Fruit fly (Drosophila melanogaster) whole organism, wandering third instar larva: ENCODE results near the gene Ilk.

Experiments used
- Abd-B ChIP-seq: fragments of >200 bp; optimal IDR thresholded peaks from 2 replicates; lab custom pipeline; 2017; ENCODE audit warnings: missing biosample characterization, missing genetic modification characterization
- CG9705 ChIP-seq: fragments of 200-800 bp; sonication (Bioruptor generic); optimal IDR thresholded peaks from 2 replicates; lab custom pipeline; 2018; ENCODE audit warnings: missing biosample characterization, mild to moderate bottlenecking, missing genetic modification characterization
- Dfd ChIP-seq: fragments of >200 bp; optimal IDR thresholded peaks from 2 replicates; lab custom pipeline; 2017; ENCODE audit warnings: missing biosample characterization, missing genetic modification characterization
- Dif ChIP-seq: fragments of 200-275, 200-300 bp; sonication (Bioruptor generic); optimal IDR thresholded peaks from 2 replicates; lab custom pipeline; 2018; ENCODE audit warnings: missing biosample characterization, missing genetic modification characterization; ENCODE audit not compliant: partially characterized antibody
- HLH106 ChIP-seq: fragments of 200-800 bp; optimal IDR thresholded peaks from 3 replicates; lab custom pipeline; 2019; ENCODE audit warnings: missing biosample characterization, mild to moderate bottlenecking, missing genetic modification characterization, moderate library complexity
- Hr78 ChIP-seq: fragments of >200 bp; optimal IDR thresholded peaks from 2 replicates; lab custom pipeline; 2017; ENCODE audit warnings: missing biosample characterization, missing genetic modification characterization
- Jra ChIP-seq: sonication (Bioruptor generic); optimal IDR thresholded peaks from 2 replicates; lab custom pipeline; 2016; ENCODE audit warnings: missing biosample characterization, missing genetic modification characterization
- N ChIP-seq: fragments of >200 bp; optimal IDR thresholded peaks from 2 replicates; lab custom pipeline; 2018; ENCODE audit warnings: missing biosample characterization, missing external identifiers, missing genetic modification characterization
- Rel ChIP-seq, 2 experiments: fragments of 200-800 bp; sonication (Bioruptor generic) in 1 of 2; optimal IDR thresholded peaks; 2 replicates in 1 of 2; 3 replicates in 1 of 2; lab custom pipeline; 2016 to 2019; ENCODE audit warnings: mild to moderate bottlenecking in 2 of 2, missing biosample characterization in 2 of 2, missing genetic modification characterization in 2 of 2, moderate library complexity in 1 of 2
- Sp1 ChIP-seq: fragments of 200-800 bp; sonication (Bioruptor generic); optimal IDR thresholded peaks from 3 replicates; lab custom pipeline; 2019; ENCODE audit warnings: missing biosample characterization, mild to moderate bottlenecking, missing genetic modification characterization, moderate library complexity
- br ChIP-seq: fragments of 200-800 bp; sonication (Bioruptor generic); optimal IDR thresholded peaks from 2 replicates; lab custom pipeline; 2016; ENCODE audit warnings: missing biosample characterization, missing genetic modification characterization
- brk ChIP-seq: fragments of 200-800 bp; sonication (Bioruptor generic); optimal IDR thresholded peaks from 2 replicates; lab custom pipeline; 2016; ENCODE audit warnings: missing biosample characterization, mild to moderate bottlenecking, missing genetic modification characterization
- dl ChIP-seq, 2 experiments: fragments of 175-275, 200-275 bp in 1 of 2; fragments of 200-275 bp in 1 of 2; sonication (Bioruptor generic); optimal IDR thresholded peaks; lab custom pipeline; 2018; ENCODE audit warnings: mild to moderate bottlenecking in 2 of 2, missing biosample characterization in 2 of 2, missing genetic modification characterization in 2 of 2, moderate library complexity in 2 of 2; ENCODE audit not compliant: partially characterized antibody in 2 of 2, insufficient read depth in 1 of 2
- dmrt93B ChIP-seq: fragments of 200-800 bp; sonication (Bioruptor generic); optimal IDR thresholded peaks from 2 replicates; lab custom pipeline; 2018; ENCODE audit warnings: missing biosample characterization, mild to moderate bottlenecking, missing genetic modification characterization
- foxo ChIP-seq, 2 experiments: fragments of 200-800 bp; sonication (Bioruptor generic); optimal IDR thresholded peaks; 2 replicates in 1 of 2; 3 replicates in 1 of 2; lab custom pipeline; 2016 to 2017; ENCODE audit warnings: missing biosample characterization in 2 of 2, missing genetic modification characterization in 2 of 2
- fru ChIP-seq: fragments of 200-800 bp; sonication (Bioruptor generic); optimal IDR thresholded peaks from 3 replicates; lab custom pipeline; 2016; ENCODE audit warnings: missing biosample characterization, mild to moderate bottlenecking, missing genetic modification characterization
- h ChIP-seq: fragments of 200-800 bp; sonication (Bioruptor generic); optimal IDR thresholded peaks from 3 replicates; lab custom pipeline; 2016; ENCODE audit warnings: missing biosample characterization, mild to moderate bottlenecking, missing genetic modification characterization
- pan ChIP-seq: fragments of >200 bp; optimal IDR thresholded peaks from 2 replicates; lab custom pipeline; 2017
- psq ChIP-seq: fragments of 200-800 bp; sonication (Bioruptor generic); optimal IDR thresholded peaks from 3 replicates; lab custom pipeline; 2017; ENCODE audit warnings: missing biosample characterization, mild to moderate bottlenecking, missing genetic modification characterization, moderate library complexity
- rgr ChIP-seq: fragments of 200-800 bp; sonication (Bioruptor generic); optimal IDR thresholded peaks from 3 replicates; lab custom pipeline; 2016; ENCODE audit warnings: missing biosample characterization, mild to moderate bottlenecking, missing genetic modification characterization
- sage ChIP-seq: fragments of 200-800 bp; sonication (Bioruptor generic); optimal IDR thresholded peaks from 2 replicates; lab custom pipeline; 2016; ENCODE audit warnings: missing biosample characterization, mild to moderate bottlenecking, missing genetic modification characterization
- sv ChIP-seq: fragments of 200-800 bp; sonication (Bioruptor generic); optimal IDR thresholded peaks from 3 replicates; lab custom pipeline; 2016; ENCODE audit warnings: missing biosample characterization, missing genetic modification characterization
- tai ChIP-seq: sonication (Bioruptor generic); optimal IDR thresholded peaks from 2 replicates; lab custom pipeline; 2016; ENCODE audit warnings: missing biosample characterization, missing genetic modification characterization
- usp ChIP-seq: fragments of >200 bp; optimal IDR thresholded peaks from 2 replicates; lab custom pipeline; 2017; ENCODE audit warnings: missing biosample characterization, missing genetic modification characterization
- woc ChIP-seq: sonication (Bioruptor generic); optimal IDR thresholded peaks from 2 replicates; lab custom pipeline; 2016; ENCODE audit warnings: missing biosample characterization, mild to moderate bottlenecking, missing genetic modification characterization

Ilk gene

dm6 chr3L:21200587-21200986, 16.1 kb upstream of the Ilk start:
- TF ChIP-seq br (GFP tag; lab: Kevin White, UChicago) (no peak), Dif (peak; percentile 13)

- TF ChIP-seq HLH106 (no peak), Dfd (GFP tag; lab: Kevin White, UChicago) (no peak), pan (no peak), sv (GFP tag; lab: Kevin White, UChicago) (no peak), rgr (GFP tag; lab: Kevin White, UChicago) (no peak), Hr78 (GFP tag; lab: Kevin White, UChicago) (no peak), foxo (GFP tag; optimal IDR thresholded peaks at IDR 0.05; lab: Kevin White, UChicago) (no peak), brk (GFP tag; lab: Kevin White, UChicago) (no peak), Abd-B (no peak), sage (GFP tag; lab: Kevin White, UChicago) (no peak), psq (GFP tag; lab: Kevin White, UChicago) (no peak), dmrt93B (no peak)
Observed at dm6 chr3L:21201246-21201896, 15.3 kb upstream of the Ilk start.

dm6 chr3L:21202029-21202776, 14.5 kb upstream of the Ilk start:
- TF ChIP-seq Sp1 (GFP tag; lab: Kevin White, UChicago) = no peak
- no peak for TF ChIP-seq dmrt93B
- TF ChIP-seq usp (GFP tag; lab: Kevin White, UChicago) = no peak
- TF ChIP-seq CG9705 (GFP tag; lab: Kevin White, UChicago) = no peak
- no peak for TF ChIP-seq fru
- TF ChIP-seq Jra = no peak
- TF ChIP-seq woc (GFP tag; lab: Kevin White, UChicago) = no peak
- no peak for TF ChIP-seq N

- TF ChIP-seq sv (GFP tag; lab: Kevin White, UChicago) (no peak), Dfd (GFP tag; lab: Kevin White, UChicago) (no peak), rgr (GFP tag; lab: Kevin White, UChicago) (no peak), tai (no peak), dl (GFP tag; optimal IDR thresholded peaks at IDR 0.05; lab: Kevin White, UChicago; ENCODE audit: insufficient read depth in 1 of 2, partially characterized antibody in 2 of 2) (peak in 1 of 2 experiments; percentile 30), psq (GFP tag; lab: Kevin White, UChicago) (peak; percentile 37), fru (no peak), woc (GFP tag; lab: Kevin White, UChicago) (no peak), CG9705 (GFP tag; lab: Kevin White, UChicago) (no peak), h (GFP tag; lab: Kevin White, UChicago) (no peak), Dif (peak; percentile 65)
- TF ChIP-seq, all 38 proteins: peak for 3
Observed at dm6 chr3L:21202777-21203282, 13.9 kb upstream of the Ilk start, which contains the start of the genes Targ1, CG10512 and Targ2. TSS of gene Targ1 (minus strand) at chr3L:21202882. TSS of gene CG10512 (plus strand) at chr3L:21202920. TSS of gene Targ2 (minus strand) at chr3L:21203232.

dm6 chr3L:21204581-21205495, 11.9 kb upstream of the Ilk start:
- TF ChIP-seq Rel (GFP tag; optimal IDR thresholded peaks at IDR 0.05; lab: Kevin White, UChicago) (no peak), Rel (tag; optimal IDR thresholded peaks at IDR 0.05; lab: Kevin White, UChicago) (peak; percentile 54), foxo (GFP tag; optimal IDR thresholded peaks at IDR 0.05; lab: Kevin White, UChicago) (no peak)

dm6 chr3L:21205496-21205824, 11.2 kb upstream of the Ilk start:
- TF ChIP-seq h (GFP tag; lab: Kevin White, UChicago) = peak; percentile 11
- no peak for TF ChIP-seq usp (GFP tag; lab: Kevin White, UChicago)
- TF ChIP-seq Dif = peak; percentile 4
